Fruit fly (Drosophila melanogaster): Measurements from ENCODE around the gene Tusp.

DNA sequence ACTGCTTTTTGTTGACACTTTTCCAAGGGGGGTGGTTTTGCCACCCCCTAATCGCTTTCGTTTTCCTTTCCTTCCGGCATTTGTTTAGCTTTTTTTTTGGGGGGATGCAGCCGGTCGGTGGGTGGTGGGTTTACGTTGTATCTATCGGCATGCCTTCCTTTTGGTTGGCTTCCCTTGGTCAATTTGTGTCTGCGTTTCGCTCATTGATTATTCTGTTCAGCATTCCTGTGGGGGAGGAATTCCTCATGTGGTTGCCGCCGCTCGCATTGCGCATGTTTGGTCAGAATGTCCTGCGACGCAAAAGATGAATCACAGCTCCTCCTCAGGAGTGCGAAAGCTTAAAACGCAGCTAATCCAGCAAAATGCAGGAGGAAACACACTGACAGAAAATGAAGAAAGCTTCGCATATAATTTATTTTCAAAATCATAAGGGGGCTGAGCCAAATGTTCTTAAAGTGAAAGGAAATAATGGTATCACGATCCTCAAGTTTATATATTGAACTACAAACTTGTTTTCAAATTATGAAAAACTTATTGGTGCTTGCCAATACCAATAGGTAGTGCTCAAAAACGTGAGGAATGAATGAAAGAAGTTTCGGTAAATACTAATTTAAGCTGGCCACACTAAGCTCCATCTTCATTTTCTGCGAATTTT, 44.6 kb downstream of the Tusp start, which contains the start of gene RpS10a:
- no peak for TF ChIP-seq fd96Ca (GFP tag; IDR thresholded peaks at IDR 0.05)
- no peak for TF ChIP-seq CG17806 (tag; optimal IDR thresholded peaks at IDR 0.05)
- TF ChIP-seq rn (GFP tag; IDR thresholded peaks at IDR 0.05): no peak
- TF ChIP-seq Pif1A (GFP tag; optimal IDR thresholded peaks at IDR 0.05): no peak
- no peak for TF ChIP-seq Pif1B (GFP tag; optimal IDR thresholded peaks at IDR 0.05)
- no peak for TF ChIP-seq CG12605 (GFP tag; IDR thresholded peaks at IDR 0.05)
- no peak for TF ChIP-seq gl (tag; optimal IDR thresholded peaks at IDR 0.05)
